Worm (Caenorhabditis elegans): ENCODE data around the gene F41E7.7.

DNA sequence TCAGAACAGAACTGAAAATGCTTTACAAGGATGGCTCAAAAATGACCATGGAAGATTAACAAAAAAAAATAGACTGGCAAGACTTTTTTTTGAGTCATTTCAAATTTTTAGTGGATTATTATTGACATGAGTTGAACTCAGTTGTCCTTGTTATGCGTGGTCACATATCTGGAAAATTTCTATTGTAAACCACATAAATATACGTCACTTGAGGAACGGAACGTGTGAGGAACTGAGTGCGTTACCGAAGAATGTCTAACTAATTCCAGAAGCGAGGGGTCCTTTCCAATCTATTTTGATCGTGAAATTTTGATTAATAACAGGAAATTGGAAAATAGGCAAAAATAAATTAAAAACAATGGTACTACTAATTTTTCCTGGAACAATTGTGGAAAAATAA lies 45.3 kb upstream of the F41E7.7 start:
- TF ChIP-seq dao-5 (tag; optimal IDR thresholded peaks at IDR 0.05) (no peak), him-1 (tag; optimal IDR thresholded peaks at IDR 0.05) (no peak), W03F9.2 (tag; optimal IDR thresholded peaks at IDR 0.05) (no peak)

Data from whole organism, L4/young adult.